Fruit fly (Drosophila melanogaster): ENCODE measurements around the gene Atg101.

Atg101 gene

dm6 chrX:18832371-18832852 is 40.9 kb downstream of the Atg101 start, which contains the start of gene Pvf1 (continued):
- TF ChIP-seq row (GFP tag; IDR thresholded peaks at IDR 0.05) (peak; percentile 77), Sry-β (GFP tag; optimal IDR thresholded peaks at IDR 0.05) (no peak), CG13287 (GFP tag; IDR thresholded peaks at IDR 0.05; ENCODE audit: partially characterized antibody) (peak; percentile 20; the same call in 1 of the 2 replicates), CG13894 (tag; optimal IDR thresholded peaks at IDR 0.05) (no peak), Ravus (GFP tag; IDR thresholded peaks at IDR 0.05) (no peak), CG14441 (GFP tag; IDR thresholded peaks at IDR 0.05) (0 out of 2 replicates have a peak, but pooled peaks have one; percentile 34), CG9609 (GFP tag; optimal IDR thresholded peaks at IDR 0.05) (no peak), CG6683 (GFP tag; optimal IDR thresholded peaks at IDR 0.05) (no peak), Dfd (GFP tag; optimal IDR thresholded peaks at IDR 0.05) (no peak), Xrp1 (GFP tag; IDR thresholded peaks at IDR 0.05) (peak; percentile 29; the same call in 1 of the 2 replicates), CG4730 (GFP tag; IDR thresholded peaks at IDR 0.05) (no peak), CG11398 (GFP tag; optimal IDR thresholded peaks at IDR 0.05) (no peak), CG3281 (GFP tag; optimal IDR thresholded peaks at IDR 0.05) (peak; percentile 26), toy (GFP tag; IDR thresholded peaks at IDR 0.05) (no peak), ash1 (GFP tag; optimal IDR thresholded peaks at IDR 0.05) (no peak), schlank (tag; optimal IDR thresholded peaks at IDR 0.05) (no peak), al (GFP tag; IDR thresholded peaks at IDR 0.05) (no peak), NFAT (GFP tag; IDR thresholded peaks at IDR 0.05) (0 out of 2 replicates have a peak, but pooled peaks have one; percentile 7), Pdp1 (GFP tag; optimal IDR thresholded peaks at IDR 0.05) (no peak), CG16813 (GFP tag; IDR thresholded peaks at IDR 0.05; ENCODE audit: partially characterized antibody) (no peak), CG34422 (GFP tag; IDR thresholded peaks at IDR 0.05) (peak; percentile 45; the same call in 1 of the 3 replicates), CG14667 (GFP tag; IDR thresholded peaks at IDR 0.05) (no peak), kah (GFP tag; optimal IDR thresholded peaks at IDR 0.05) (no peak), CG10366 (GFP tag; IDR thresholded peaks at IDR 0.05) (no peak), CoRest (tag; optimal IDR thresholded peaks at IDR 0.05) (no peak), CG2199 (GFP tag; IDR thresholded peaks at IDR 0.05) (no peak), Meics (GFP tag; optimal IDR thresholded peaks at IDR 0.05) (peak; percentile 1), Hsf (GFP tag; optimal IDR thresholded peaks at IDR 0.05) (no peak), nerfin-1 (tag; optimal IDR thresholded peaks at IDR 0.05) (no peak), org-1 (GFP tag; optimal IDR thresholded peaks at IDR 0.05) (no peak), HmgD (GFP tag; optimal IDR thresholded peaks at IDR 0.05) (no peak), Max (GFP tag; optimal IDR thresholded peaks at IDR 0.05) (no peak), Med (GFP tag) (peak; percentile 87), Adf1 (GFP tag; IDR thresholded peaks at IDR 0.05) (peak; percentile 25; the same call in 1 of the 2 replicates), sug (tag; optimal IDR thresholded peaks at IDR 0.05) (no peak), CG6813 (GFP tag; optimal IDR thresholded peaks at IDR 0.05) (no peak), CG3847 (GFP tag; IDR thresholded peaks at IDR 0.05) (no peak), Nf-YB (GFP tag; optimal IDR thresholded peaks at IDR 0.05) (peak; percentile 23), CG10147 (GFP tag; optimal IDR thresholded peaks at IDR 0.05) (no peak), Tbp (GFP tag; optimal IDR thresholded peaks at IDR 0.05) (no peak), CG13296 (GFP tag; optimal IDR thresholded peaks at IDR 0.05) (peak; percentile 9), nom (GFP tag; optimal IDR thresholded peaks at IDR 0.05) (peak; percentile 64), sens (GFP tag) (peak; percentile 80), Atf6 (GFP tag; IDR thresholded peaks at IDR 0.05) (no peak; the same call in 1 of the 2 replicates), pros (GFP tag; optimal IDR thresholded peaks at IDR 0.05) (no peak), CG6791 (GFP tag; IDR thresholded peaks at IDR 0.05; ENCODE audit: partially characterized antibody) (no peak), Ets97D (GFP tag; optimal IDR thresholded peaks at IDR 0.05) (no peak), so (GFP tag; IDR thresholded peaks at IDR 0.05) (peak; percentile 36; the same call in 1 of the 3 replicates), Nf-YC (tag; optimal IDR thresholded peaks at IDR 0.05) (peak; percentile 34), Ada2b (GFP tag; IDR thresholded peaks at IDR 0.05) (no peak), CG18262 (tag; optimal IDR thresholded peaks at IDR 0.05) (no peak)
